Worm (Caenorhabditis elegans) whole organism, L2 larva: ENCODE results near the gene tag-196.
A peak's percentile ranks its signal among the peaks of the same experiment; 100 is the strongest.

ENCODE experiments used
- C34F6.9 ChIP-seq: fragments of 150-350 bp; optimal IDR thresholded peaks from 2 replicates; lab custom pipeline; 2014; ENCODE audit warnings: missing biosample characterization, missing genetic modification characterization
- F13H6.1 ChIP-seq: sonication (generic microtip); optimal IDR thresholded peaks from 2 replicates; lab custom pipeline; 2016; ENCODE audit warnings: missing genetic modification characterization, missing compliant biosample characterization
- R02D3.7 ChIP-seq: fragments of 150-350 bp; optimal IDR thresholded peaks from 2 replicates; lab custom pipeline; 2014; ENCODE audit warnings: missing biosample characterization, missing genetic modification characterization
- Y55F3AM.14 ChIP-seq: fragments of 200-800 bp; sonication (Bioruptor generic); optimal IDR thresholded peaks from 2 replicates; lab custom pipeline; 2018; ENCODE audit warnings: mild to moderate bottlenecking, missing genetic modification characterization, missing compliant biosample characterization
- ZK546.5 ChIP-seq: sonication (generic microtip); optimal IDR thresholded peaks from 2 replicates; lab custom pipeline; 2017; ENCODE audit warnings: missing biosample characterization, missing genetic modification characterization
- alr-1 ChIP-seq: fragments of 150-350 bp; optimal IDR thresholded peaks from 2 replicates; lab custom pipeline; 2014; ENCODE audit warnings: missing biosample characterization, missing genetic modification characterization
- aly-2 ChIP-seq: fragments of 150-350 bp; optimal IDR thresholded peaks from 2 replicates; lab custom pipeline; 2014; ENCODE audit warnings: missing biosample characterization, missing genetic modification characterization
- ama-1 ChIP-seq: fragments of 150-350 bp; optimal IDR thresholded peaks from 2 replicates; lab custom pipeline; 2018; ENCODE audit warnings: inconsistent platforms
- blmp-1 ChIP-seq: sonication (generic microtip); optimal IDR thresholded peaks from 2 replicates; lab custom pipeline; 2017; ENCODE audit warnings: missing genetic modification characterization, mild to moderate bottlenecking, missing compliant biosample characterization, antibody characterized with exemption, moderate library complexity; ENCODE audit not compliant: insufficient read depth
- ceh-16 ChIP-seq: fragments of 150-350 bp; optimal IDR thresholded peaks from 2 replicates; lab custom pipeline; 2014; ENCODE audit warnings: missing biosample characterization, missing genetic modification characterization
- ceh-82 ChIP-seq: fragments of 150-350 bp; optimal IDR thresholded peaks from 2 replicates; lab custom pipeline; 2014; ENCODE audit warnings: missing biosample characterization, missing genetic modification characterization
- crh-2 ChIP-seq: sonication (generic microtip); optimal IDR thresholded peaks from 2 replicates; lab custom pipeline; 2017; ENCODE audit warnings: missing biosample characterization, missing genetic modification characterization
- dmd-4 ChIP-seq: sonication (generic microtip); optimal IDR thresholded peaks from 2 replicates; lab custom pipeline; 2017; ENCODE audit warnings: missing biosample characterization, missing genetic modification characterization
- egl-27 ChIP-seq: sonication (generic microtip); optimal IDR thresholded peaks from 3 replicates; lab custom pipeline; 2017; ENCODE audit warnings: missing biosample characterization, missing genetic modification reagents, missing genetic modification characterization
- elt-1 ChIP-seq: fragments of 150-350 bp; optimal IDR thresholded peaks from 2 replicates; lab custom pipeline; 2014; ENCODE audit warnings: missing biosample characterization, missing genetic modification characterization
- elt-3 ChIP-seq: sonication (generic microtip); optimal IDR thresholded peaks from 2 replicates; lab custom pipeline; 2017; ENCODE audit warnings: missing biosample characterization, missing genetic modification characterization
- fos-1 ChIP-seq: fragments of 150-350 bp; optimal IDR thresholded peaks from 2 replicates; lab custom pipeline; 2014; ENCODE audit warnings: missing biosample characterization, missing genetic modification characterization
- gmeb-1 ChIP-seq: fragments of 150-350 bp; optimal IDR thresholded peaks from 2 replicates; lab custom pipeline; 2014; ENCODE audit warnings: missing biosample characterization, missing genetic modification characterization
- lin-11 ChIP-seq: fragments of 150-350 bp; sonication (generic microtip); optimal IDR thresholded peaks from 2 replicates; lab custom pipeline; 2014; ENCODE audit warnings: missing biosample characterization, missing genetic modification characterization, inconsistent platforms, mixed read lengths
- lin-39 ChIP-seq: fragments of 150-350 bp; optimal IDR thresholded peaks from 2 replicates; lab custom pipeline; 2014; ENCODE audit warnings: missing biosample characterization, missing genetic modification reagents, missing genetic modification characterization
- lsy-2 ChIP-seq, 2 experiments: fragments of 150-350 bp in 1 of 2; sonication (generic microtip) in 1 of 2; optimal IDR thresholded peaks; 2 replicates each; lab custom pipeline; 2014 to 2017; ENCODE audit warnings: missing biosample characterization in 2 of 2, missing genetic modification characterization in 2 of 2
- mab-5 ChIP-seq: fragments of 150-350 bp; optimal IDR thresholded peaks from 2 replicates; lab custom pipeline; 2014; ENCODE audit warnings: missing biosample characterization, missing genetic modification characterization
- mbf-1 ChIP-seq: sonication (generic microtip); optimal IDR thresholded peaks from 2 replicates; lab custom pipeline; 2017; ENCODE audit warnings: missing biosample characterization, missing genetic modification characterization
- mdl-1 ChIP-seq, 2 experiments: fragments of 150-350 bp in 1 of 2; sonication (generic microtip) in 1 of 2; optimal IDR thresholded peaks; 2 replicates each; lab custom pipeline; 2017; ENCODE audit warnings: missing biosample characterization in 2 of 2, missing genetic modification characterization in 2 of 2
- nhr-10 ChIP-seq: sonication (generic microtip); optimal IDR thresholded peaks from 2 replicates; lab custom pipeline; 2017; ENCODE audit warnings: missing biosample characterization, missing genetic modification characterization
- nhr-11 ChIP-seq: fragments of 150-350 bp; optimal IDR thresholded peaks from 2 replicates; lab custom pipeline; 2014; ENCODE audit warnings: missing biosample characterization, missing genetic modification characterization
- nhr-12 ChIP-seq: fragments of 150-350 bp; optimal IDR thresholded peaks from 2 replicates; lab custom pipeline; 2014; ENCODE audit warnings: missing biosample characterization, missing genetic modification characterization
- nhr-129 ChIP-seq: fragments of 150-350 bp; optimal IDR thresholded peaks from 2 replicates; lab custom pipeline; 2014; ENCODE audit warnings: missing biosample characterization, missing genetic modification characterization
- nhr-21 ChIP-seq: fragments of 150-350 bp; optimal IDR thresholded peaks from 2 replicates; lab custom pipeline; 2014; ENCODE audit warnings: missing biosample characterization, missing genetic modification characterization
- nhr-23 ChIP-seq: fragments of 150-350 bp; optimal IDR thresholded peaks from 2 replicates; lab custom pipeline; 2014; ENCODE audit warnings: missing biosample characterization, missing genetic modification reagents, missing genetic modification characterization
- nhr-237 ChIP-seq: fragments of 150-350 bp; optimal IDR thresholded peaks from 2 replicates; lab custom pipeline; 2014; ENCODE audit warnings: missing biosample characterization, missing genetic modification characterization
- nhr-25 ChIP-seq: fragments of 150-350 bp; sonication (generic microtip); optimal IDR thresholded peaks from 3 replicates; lab custom pipeline; 2014; ENCODE audit warnings: missing biosample characterization, missing genetic modification characterization
- nhr-6 ChIP-seq: fragments of 150-350 bp; optimal IDR thresholded peaks from 2 replicates; lab custom pipeline; 2014; ENCODE audit warnings: missing biosample characterization, missing genetic modification characterization
- nhr-77 ChIP-seq: fragments of 150-350 bp; optimal IDR thresholded peaks from 2 replicates; lab custom pipeline; 2014; ENCODE audit warnings: missing biosample characterization, missing genetic modification characterization
- peb-1 ChIP-seq: fragments of 150-350 bp; optimal IDR thresholded peaks from 2 replicates; lab custom pipeline; 2014; ENCODE audit warnings: missing biosample characterization, missing genetic modification characterization
- sem-4 ChIP-seq: fragments of 150-350 bp; optimal IDR thresholded peaks from 2 replicates; lab custom pipeline; 2014; ENCODE audit warnings: missing biosample characterization, missing genetic modification reagents, missing genetic modification characterization
- skn-1 ChIP-seq: sonication (generic microtip); optimal IDR thresholded peaks from 2 replicates; lab custom pipeline; 2017; ENCODE audit warnings: missing biosample characterization, missing genetic modification characterization
- sma-3 ChIP-seq: sonication (generic microtip); optimal IDR thresholded peaks from 2 replicates; lab custom pipeline; 2016; ENCODE audit warnings: missing genetic modification reagents, missing genetic modification characterization, missing compliant biosample characterization
- sma-9 ChIP-seq, 2 experiments: fragments of 150-350 bp in 1 of 2; sonication (generic microtip) in 1 of 2; optimal IDR thresholded peaks; 2 replicates each; lab custom pipeline; 2014 to 2016; ENCODE audit warnings: missing genetic modification characterization in 2 of 2, mild to moderate bottlenecking in 1 of 2, missing biosample characterization in 1 of 2, missing compliant biosample characterization in 1 of 2, missing genetic modification reagents in 1 of 2, moderate library complexity in 1 of 2
- snpc-4 ChIP-seq: fragments of 150-350 bp; optimal IDR thresholded peaks from 2 replicates; lab custom pipeline; 2014; ENCODE audit warnings: missing biosample characterization, missing genetic modification characterization
- unc-39 ChIP-seq: fragments of 150-350 bp; optimal IDR thresholded peaks from 2 replicates; lab custom pipeline; 2014; ENCODE audit warnings: missing biosample characterization, missing genetic modification characterization
- unc-55 ChIP-seq: fragments of 150-350 bp; sonication (generic microtip); optimal IDR thresholded peaks from 3 replicates; lab custom pipeline; 2014; ENCODE audit warnings: missing biosample characterization, missing genetic modification reagents, missing genetic modification characterization
- unc-62 ChIP-seq: fragments of 150-350 bp; optimal IDR thresholded peaks from 2 replicates; lab custom pipeline; 2014; ENCODE audit warnings: missing biosample characterization, missing genetic modification reagents, missing genetic modification characterization
- zag-1 ChIP-seq: fragments of 150-350 bp; optimal IDR thresholded peaks from 2 replicates; lab custom pipeline; 2014; ENCODE audit warnings: missing biosample characterization, missing genetic modification characterization
- ztf-1 ChIP-seq: fragments of 200-800 bp; sonication (Bioruptor generic); conservative IDR thresholded peaks from 2 replicates; pipeline ENCODE4 v1.3.6; 2022; ENCODE audit warnings: missing genetic modification characterization, missing compliant biosample characterization
- ztf-11 ChIP-seq: sonication (generic microtip); optimal IDR thresholded peaks from 2 replicates; lab custom pipeline; 2017; ENCODE audit warnings: missing biosample characterization, missing genetic modification characterization
- ztf-4 ChIP-seq: fragments of 150-350 bp; optimal IDR thresholded peaks from 2 replicates; lab custom pipeline; 2014; ENCODE audit warnings: missing biosample characterization, missing genetic modification characterization

Gene tag-196

ce11 chrV:8609776-8610529, 15.2 kb downstream of the tag-196 start:
- no peak for TF ChIP-seq Y55F3AM.14 (GFP tag; lab: Kevin White, UChicago)
- peak; percentile 50 for TF ChIP-seq nhr-21 (tag; lab: Kevin White, UChicago)
- peak; percentile 7 for TF ChIP-seq fos-1
- peak; percentile 10 for TF ChIP-seq F13H6.1 (tag; lab: Kevin White, UChicago)
- no peak for TF ChIP-seq zag-1 (tag; lab: Kevin White, UChicago)
- peak; percentile 17 for TF ChIP-seq unc-55 (GFP tag; lab: Kevin White, UChicago)
- TF ChIP-seq ceh-82 = no peak
- no peak for TF ChIP-seq nhr-23 (tag; lab: Kevin White, UChicago)
- no peak for TF ChIP-seq nhr-77
- peak; percentile 45 for TF ChIP-seq nhr-129 (tag; lab: Kevin White, UChicago)
- no peak for TF ChIP-seq ceh-16 (tag; lab: Kevin White, UChicago)
- TF ChIP-seq blmp-1 (tag; lab: Kevin White, UChicago) = no peak
- peak in 1 of 2 experiments; percentile 16 for TF ChIP-seq mdl-1 (tag; optimal IDR thresholded peaks at IDR 0.05; lab: Kevin White, UChicago)
- TF ChIP-seq gmeb-1 (tag; lab: Kevin White, UChicago) = no peak
- TF ChIP-seq elt-1 (tag; lab: Kevin White, UChicago) = no peak

ce11 chrV:8610633-8611404, 16.1 kb downstream of the tag-196 start, which contains the start of gene fip-4:
fip-4 (minus strand) TSS chrV:8611268.
- TF ChIP-seq Y55F3AM.14 (GFP tag; lab: Kevin White, UChicago) = no peak
- no peak for TF ChIP-seq lin-11 (tag; lab: Kevin White, UChicago)
- peak; percentile 29 for TF ChIP-seq sma-3
- no peak for TF ChIP-seq ceh-82
- TF ChIP-seq alr-1 (tag; lab: Kevin White, UChicago) = no peak
- TF ChIP-seq skn-1 (tag; lab: Kevin White, UChicago) = no peak
- TF ChIP-seq unc-62 (GFP tag; lab: Kevin White, UChicago) = no peak
- no peak for TF ChIP-seq gmeb-1 (tag; lab: Kevin White, UChicago)
- no peak for TF ChIP-seq aly-2
- TF ChIP-seq dmd-4 = no peak
- TF ChIP-seq peb-1 (tag; lab: Kevin White, UChicago) = no peak
- no peak for TF ChIP-seq nhr-11 (tag; lab: Kevin White, UChicago)
- peak; percentile 28 for TF ChIP-seq sem-4 (tag; lab: Kevin White, UChicago)
- no peak for TF ChIP-seq nhr-23 (tag; lab: Kevin White, UChicago)
- TF ChIP-seq zag-1 (tag; lab: Kevin White, UChicago) = no peak
- TF ChIP-seq lsy-2 (tag; optimal IDR thresholded peaks at IDR 0.05; lab: Kevin White, UChicago) = peak in 1 of 2 experiments; percentile 22
- peak; percentile 7 for TF ChIP-seq F13H6.1 (tag; lab: Kevin White, UChicago)
- TF ChIP-seq blmp-1 (tag; lab: Kevin White, UChicago) = peak; percentile 98
- peak; percentile 44 for TF ChIP-seq nhr-21 (tag; lab: Kevin White, UChicago)
- no peak for TF ChIP-seq crh-2 (tag; lab: Kevin White, UChicago)
- peak; percentile 55 for TF ChIP-seq ama-1 (lab: Kevin White, UChicago)
- TF ChIP-seq nhr-129 (tag; lab: Kevin White, UChicago) = peak; percentile 46
- no peak for TF ChIP-seq nhr-12 (tag; lab: Kevin White, UChicago)
- TF ChIP-seq unc-55 (GFP tag; lab: Kevin White, UChicago) = no peak
- TF ChIP-seq nhr-6 (tag; lab: Kevin White, UChicago) = no peak
- no peak for TF ChIP-seq ceh-16 (tag; lab: Kevin White, UChicago)
- peak; percentile 45 for TF ChIP-seq C34F6.9 (tag; lab: Kevin White, UChicago)
- no peak for TF ChIP-seq ZK546.5 (tag; lab: Kevin White, UChicago)
- TF ChIP-seq snpc-4 = no peak
- no peak for TF ChIP-seq elt-3 (tag; lab: Kevin White, UChicago)
- TF ChIP-seq sma-9 (GFP tag; optimal IDR thresholded peaks at IDR 0.05; lab: Kevin White, UChicago) = peak; percentile 70
- no peak for TF ChIP-seq sma-9 (tag; optimal IDR thresholded peaks at IDR 0.05; lab: Kevin White, UChicago)
- peak in 1 of 2 experiments; percentile 34 for TF ChIP-seq mdl-1 (tag; optimal IDR thresholded peaks at IDR 0.05; lab: Kevin White, UChicago)
- no peak for TF ChIP-seq ztf-4
- no peak for TF ChIP-seq elt-1 (tag; lab: Kevin White, UChicago)
- no peak for TF ChIP-seq nhr-10 (tag; lab: Kevin White, UChicago)
- no peak for TF ChIP-seq nhr-237 (tag; lab: Kevin White, UChicago)
- no peak for TF ChIP-seq ztf-1 (GFP tag; lab: Robert Waterston, UW)
- no peak for TF ChIP-seq nhr-77
- no peak for TF ChIP-seq ztf-11 (tag; lab: Kevin White, UChicago)
- TF ChIP-seq egl-27 = no peak
- no peak for TF ChIP-seq R02D3.7 (tag; lab: Kevin White, UChicago)
- TF ChIP-seq nhr-25 (tag; lab: Kevin White, UChicago) = peak; percentile 79
- no peak for TF ChIP-seq lin-39 (tag; lab: Kevin White, UChicago)
- no peak for TF ChIP-seq mab-5 (tag; lab: Kevin White, UChicago)
- TF ChIP-seq unc-39 (tag; lab: Kevin White, UChicago) = no peak
- no peak for TF ChIP-seq mbf-1 (tag; lab: Kevin White, UChicago)
- TF ChIP-seq fos-1 = peak; percentile 43
